Fruit fly (Drosophila melanogaster) whole organism, embryonic: ENCODE results near the gene Cpr97Ea.

Source experiments
- Ada2b ChIP-seq: fragments of 200-800 bp; sonication (Bioruptor generic); IDR thresholded peaks from 2 replicates; pipeline ENCODE4 v1.3.6; 2022; ENCODE audit warnings: missing biosample characterization, missing genetic modification characterization
- Atf3 ChIP-seq: fragments of 200-800 bp; sonication (Bioruptor generic); optimal IDR thresholded peaks from 3 replicates; lab custom pipeline; 2016; ENCODE audit warnings: missing biosample characterization, missing genetic modification characterization
- CG10366 ChIP-seq: fragments of 200-800 bp; sonication (Bioruptor generic); IDR thresholded peaks from 2 replicates; pipeline ENCODE4 v1.3.6; 2022; ENCODE audit warnings: missing biosample characterization, missing genetic modification characterization
- CG11093 ChIP-seq: fragments of 200-800 bp; sonication (Bioruptor generic); IDR thresholded peaks from 3 replicates; pipeline ENCODE4 v1.3.6; 2022; ENCODE audit warnings: missing biosample characterization, missing genetic modification characterization
- CG11504 ChIP-seq: fragments of 200-800 bp; sonication (Bioruptor generic); optimal IDR thresholded peaks from 3 replicates; lab custom pipeline; 2019; ENCODE audit warnings: missing biosample characterization, mild to moderate bottlenecking, missing genetic modification characterization, moderate library complexity
- CG12071 ChIP-seq: fragments of 200-800 bp; sonication (Bioruptor generic); optimal IDR thresholded peaks from 3 replicates; lab custom pipeline; 2018; ENCODE audit warnings: missing biosample characterization, mild to moderate bottlenecking, missing genetic modification characterization
- CG12659 ChIP-seq: fragments of 200-800 bp; sonication (Bioruptor generic); optimal IDR thresholded peaks from 3 replicates; lab custom pipeline; 2017; ENCODE audit warnings: mild to moderate bottlenecking, missing biosample characterization, missing genetic modification reagents, missing genetic modification characterization
- CG12769 ChIP-seq: fragments of 200-800 bp; sonication (Bioruptor generic); optimal IDR thresholded peaks from 2 replicates; lab custom pipeline; 2019; ENCODE audit warnings: missing biosample characterization, mild to moderate bottlenecking, missing genetic modification characterization, moderate library complexity
- CG13775 ChIP-seq: fragments of 200-800 bp; sonication (Bioruptor generic); optimal IDR thresholded peaks from 3 replicates; lab custom pipeline; 2017; ENCODE audit warnings: missing biosample characterization, mild to moderate bottlenecking, missing genetic modification characterization
- CG15514 ChIP-seq: fragments of 200-800 bp; sonication (Bioruptor generic); optimal IDR thresholded peaks from 3 replicates; lab custom pipeline; 2017; ENCODE audit warnings: missing biosample characterization, missing genetic modification characterization, mild to moderate bottlenecking, moderate library complexity, missing genetic modification reagents
- CG15696 ChIP-seq: fragments of 200-800 bp; sonication (Bioruptor generic); optimal IDR thresholded peaks from 2 replicates; lab custom pipeline; 2019; ENCODE audit warnings: missing biosample characterization, mild to moderate bottlenecking, missing genetic modification characterization, moderate library complexity
- CG1647 ChIP-seq: fragments of 200-800 bp; sonication (Bioruptor generic); optimal IDR thresholded peaks from 3 replicates; lab custom pipeline; 2016; ENCODE audit warnings: missing biosample characterization, missing genetic modification characterization
- CG16815 ChIP-seq: fragments of 200-800 bp; sonication (Bioruptor generic); optimal IDR thresholded peaks from 3 replicates; lab custom pipeline; 2017; ENCODE audit warnings: missing biosample characterization, mild to moderate bottlenecking, missing genetic modification characterization
- CG2129 ChIP-seq: fragments of 200-800 bp; sonication (Bioruptor generic); IDR thresholded peaks from 2 replicates; pipeline ENCODE4 v1.3.6; 2022; ENCODE audit warnings: missing biosample characterization, missing genetic modification characterization; ENCODE audit not compliant: partially characterized antibody
- CG6175 ChIP-seq: fragments of 200-800 bp; sonication (Bioruptor generic); IDR thresholded peaks from 3 replicates; pipeline ENCODE4 v1.3.6; 2022; ENCODE audit warnings: missing biosample characterization, missing genetic modification characterization
- CG7987 ChIP-seq: fragments of 200-800 bp; sonication (Bioruptor generic); optimal IDR thresholded peaks from 2 replicates; lab custom pipeline; 2018; ENCODE audit warnings: missing biosample characterization, mild to moderate bottlenecking, missing genetic modification characterization, moderate library complexity
- CG8924 ChIP-seq: fragments of 200-800 bp; optimal IDR thresholded peaks from 3 replicates; lab custom pipeline; 2019; ENCODE audit warnings: missing biosample characterization, mild to moderate bottlenecking, missing genetic modification characterization, moderate library complexity
- CTCF ChIP-seq: fragments of 200-800 bp; sonication (Bioruptor generic); optimal IDR thresholded peaks from 2 replicates; lab custom pipeline; 2017; ENCODE audit warnings: missing biosample characterization, mild to moderate bottlenecking, missing genetic modification characterization, moderate library complexity
- Dbx ChIP-seq: fragments of 200-800 bp; sonication (Bioruptor generic); IDR thresholded peaks from 3 replicates; pipeline ENCODE4 v1.3.6; 2022; ENCODE audit warnings: missing biosample characterization, missing genetic modification characterization
- Gsc ChIP-seq: fragments of 200-800 bp; sonication (Bioruptor generic); IDR thresholded peaks from 2 replicates; pipeline ENCODE4 v1.3.6; 2022; ENCODE audit warnings: missing biosample characterization, missing genetic modification characterization
- Hand ChIP-seq: fragments of 200-800 bp; sonication (Bioruptor generic); optimal IDR thresholded peaks from 2 replicates; lab custom pipeline; 2017; ENCODE audit warnings: mild to moderate bottlenecking, missing biosample characterization, missing genetic modification reagents, missing genetic modification characterization
- Mrtf ChIP-seq: fragments of 200-800 bp; sonication (Bioruptor generic); IDR thresholded peaks from 3 replicates; pipeline ENCODE4 v1.3.6; 2022; ENCODE audit warnings: missing biosample characterization, missing genetic modification characterization
- Nf-YB ChIP-seq: fragments of 200-800 bp; sonication (Bioruptor generic); optimal IDR thresholded peaks from 3 replicates; lab custom pipeline; 2019; ENCODE audit warnings: missing biosample characterization, mild to moderate bottlenecking, missing genetic modification characterization, moderate library complexity
- NfI ChIP-seq: fragments of 200-800 bp; sonication (Bioruptor generic); optimal IDR thresholded peaks from 3 replicates; lab custom pipeline; 2018; ENCODE audit warnings: missing biosample characterization, mild to moderate bottlenecking, missing genetic modification characterization, moderate library complexity
- Pdp1 ChIP-seq, 2 experiments: fragments of 200-800 bp; sonication (Bioruptor generic); optimal IDR thresholded peaks; 3 replicates each; lab custom pipeline; 2016; ENCODE audit warnings: missing biosample characterization in 2 of 2, missing genetic modification characterization in 2 of 2, mild to moderate bottlenecking in 1 of 2, moderate library complexity in 1 of 2
- Ravus ChIP-seq: fragments of 200-800 bp; sonication (Bioruptor generic); IDR thresholded peaks from 2 replicates; pipeline ENCODE4 v1.3.6; 2022; ENCODE audit warnings: missing biosample characterization, missing genetic modification characterization
- Spps ChIP-seq: fragments of 200-800 bp; sonication (Bioruptor generic); optimal IDR thresholded peaks from 2 replicates; lab custom pipeline; 2018; ENCODE audit warnings: missing biosample characterization, mild to moderate bottlenecking, missing genetic modification characterization
- ac ChIP-seq: fragments of 200-800 bp; sonication (Bioruptor generic); optimal IDR thresholded peaks from 3 replicates; lab custom pipeline; 2017; ENCODE audit warnings: missing biosample characterization, mild to moderate bottlenecking, missing genetic modification characterization
- bcd ChIP-seq: fragments of 200-800 bp; sonication (Bioruptor generic); optimal IDR thresholded peaks from 2 replicates; lab custom pipeline; 2017; ENCODE audit warnings: missing biosample characterization, mild to moderate bottlenecking, missing genetic modification characterization
- btn ChIP-seq: fragments of 200-800 bp; sonication (Bioruptor generic); optimal IDR thresholded peaks from 2 replicates; lab custom pipeline; 2016; ENCODE audit warnings: missing biosample characterization, missing genetic modification characterization
- cad ChIP-seq: fragments of >200 bp; optimal IDR thresholded peaks from 2 replicates; lab custom pipeline; 2017; ENCODE audit warnings: missing biosample characterization, missing genetic modification characterization
- dmrt99B ChIP-seq: fragments of 200-800 bp; sonication (Bioruptor generic); optimal IDR thresholded peaks from 2 replicates; lab custom pipeline; 2018; ENCODE audit warnings: missing biosample characterization, mild to moderate bottlenecking, missing genetic modification characterization, moderate library complexity
- eyg ChIP-seq: fragments of 200-800 bp; sonication (Bioruptor generic); optimal IDR thresholded peaks from 3 replicates; lab custom pipeline; 2016; ENCODE audit warnings: missing biosample characterization, missing genetic modification characterization
- fd102C ChIP-seq: fragments of 200-800 bp; sonication (Bioruptor generic); optimal IDR thresholded peaks from 2 replicates; lab custom pipeline; 2018; ENCODE audit warnings: missing biosample characterization, mild to moderate bottlenecking, missing genetic modification characterization, moderate library complexity
- ftz-f1 ChIP-seq: fragments of 200-800 bp; sonication (Bioruptor generic); optimal IDR thresholded peaks from 2 replicates; lab custom pipeline; 2016; ENCODE audit warnings: missing biosample characterization, missing genetic modification characterization
- gcm2 ChIP-seq: fragments of 200-800 bp; sonication (Bioruptor generic); optimal IDR thresholded peaks from 2 replicates; lab custom pipeline; 2016; ENCODE audit warnings: missing biosample characterization, missing genetic modification characterization
- grn ChIP-seq: fragments of 200-800 bp; sonication (Bioruptor generic); optimal IDR thresholded peaks from 3 replicates; lab custom pipeline; 2017; ENCODE audit warnings: missing biosample characterization, missing genetic modification characterization
- hbn ChIP-seq: fragments of 200-800 bp; sonication (Bioruptor generic); IDR thresholded peaks from 2 replicates; pipeline ENCODE4 v1.3.6; 2022; ENCODE audit warnings: missing biosample characterization, missing genetic modification characterization; ENCODE audit not compliant: partially characterized antibody
- hkb ChIP-seq, 2 experiments: fragments of 200-800 bp in 1 of 2; fragments of >200 bp in 1 of 2; sonication (Bioruptor generic) in 1 of 2; IDR thresholded peaks in 1 of 2; optimal IDR thresholded peaks in 1 of 2; 2 replicates each; pipeline versions ENCODE4 v1.3.6 to Lab custom; 2017 to 2022; ENCODE audit warnings: missing biosample characterization in 1 of 2, missing genetic modification characterization in 1 of 2
- kah ChIP-seq: fragments of 200-800 bp; sonication (Bioruptor generic); optimal IDR thresholded peaks from 2 replicates; lab custom pipeline; 2018; ENCODE audit warnings: missing biosample characterization, mild to moderate bottlenecking, missing genetic modification characterization
- onecut ChIP-seq: fragments of 200-800 bp; sonication (Bioruptor generic); IDR thresholded peaks from 2 replicates; pipeline ENCODE4 v1.3.6; 2022; ENCODE audit warnings: missing biosample characterization, missing genetic modification characterization
- otp ChIP-seq: fragments of 200-800 bp; sonication (Bioruptor generic); IDR thresholded peaks from 3 replicates; pipeline ENCODE4, ENCODE4 v1.3.6; 2022; ENCODE audit warnings: missing biosample characterization, missing genetic modification characterization
- psq ChIP-seq: fragments of 200-800 bp; sonication (Bioruptor generic); optimal IDR thresholded peaks from 2 replicates; lab custom pipeline; 2017; ENCODE audit warnings: missing biosample characterization, missing genetic modification characterization
- salm ChIP-seq: fragments of 200-800 bp; sonication (Bioruptor generic); optimal IDR thresholded peaks from 2 replicates; lab custom pipeline; 2018; ENCODE audit warnings: missing biosample characterization, mild to moderate bottlenecking, missing genetic modification characterization
- stc ChIP-seq: fragments of 200-800 bp; sonication (Bioruptor generic); IDR thresholded peaks from 2 replicates; pipeline ENCODE4 v1.3.6; 2022; ENCODE audit warnings: missing biosample characterization, missing genetic modification characterization
- tin ChIP-seq: fragments of 200-800 bp; sonication (Bioruptor generic); optimal IDR thresholded peaks from 3 replicates; lab custom pipeline; 2016; ENCODE audit warnings: missing biosample characterization, missing genetic modification characterization
- toy ChIP-seq: fragments of 200-800 bp; sonication (Bioruptor generic); IDR thresholded peaks from 2 replicates; pipeline ENCODE4 v1.3.6; 2022; ENCODE audit warnings: missing biosample characterization, missing genetic modification characterization
- ttk ChIP-seq: fragments of 200-800 bp; sonication (Bioruptor generic); IDR thresholded peaks from 2 replicates; pipeline ENCODE4 v2.1.2; 2022; ENCODE audit warnings: missing biosample characterization, missing genetic modification characterization
- zen2 ChIP-seq: fragments of 200-800 bp; sonication (Bioruptor generic); IDR thresholded peaks from 3 replicates; pipeline ENCODE4 v1.3.6; 2022; ENCODE audit warnings: missing biosample characterization, missing genetic modification characterization; ENCODE audit not compliant: partially characterized antibody

Cpr97Ea gene

DNA sequence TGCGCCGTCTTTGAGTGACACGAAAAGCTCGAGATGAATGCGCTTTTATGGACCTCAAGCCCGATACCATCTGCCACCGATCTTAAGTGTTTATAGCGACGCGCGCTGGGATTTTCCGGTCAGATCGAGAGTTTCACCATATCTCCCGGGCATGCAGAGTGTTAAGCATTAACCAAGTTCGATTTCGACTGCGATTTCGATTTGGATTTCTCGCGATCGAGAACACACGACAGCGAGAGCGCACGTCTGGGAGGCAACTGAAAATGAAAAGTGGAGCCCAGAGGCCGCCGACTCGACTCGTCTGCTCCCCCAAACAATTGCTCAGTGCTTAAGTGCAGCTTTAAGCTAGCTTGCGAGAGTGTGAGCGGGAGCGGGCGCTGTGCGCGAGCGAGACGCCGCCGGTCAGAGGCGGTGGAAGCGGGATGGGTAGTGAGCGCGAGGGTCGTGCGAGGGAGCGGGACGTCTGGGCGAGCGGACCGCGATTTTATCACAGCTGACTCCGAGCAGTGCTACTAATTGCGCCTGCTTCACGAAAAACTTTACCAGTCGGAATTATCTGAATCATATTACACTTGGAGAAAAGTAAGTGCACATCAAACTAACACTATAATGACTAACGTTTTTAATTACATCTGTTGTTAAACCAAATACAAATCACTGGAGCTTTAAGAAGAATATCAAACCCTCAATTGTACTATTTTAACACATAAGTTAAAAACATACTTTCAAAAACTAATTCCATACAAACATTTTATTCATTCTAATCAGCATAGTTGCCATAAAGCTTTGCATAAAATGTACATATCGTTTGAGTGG is 17.6 kb downstream of the Cpr97Ea start, which contains the start of gene spz (continued):
- TF ChIP-seq Nf-YB (GFP tag; lab: Kevin White, UChicago) (no peak), Atf3 (GFP tag; lab: Kevin White, UChicago) (no peak), CG15514 (no peak), CTCF (GFP tag; lab: Kevin White, UChicago) (no peak), Pdp1 (GFP tag; optimal IDR thresholded peaks at IDR 0.05; lab: Kevin White, UChicago) (no peak), hbn (GFP tag; lab: Robert Waterston, UW) (0 out of 2 replicates have a peak, but pooled peaks have one; percentile 24), gcm2 (GFP tag; lab: Kevin White, UChicago) (no peak), Gsc (GFP tag; lab: Robert Waterston, UW) (no peak), bcd (GFP tag; lab: Kevin White, UChicago) (peak; percentile 8), CG11504 (tag; lab: Kevin White, UChicago) (peak; percentile 58), ac (no peak), NfI (GFP tag; lab: Kevin White, UChicago) (peak; percentile 4), ftz-f1 (GFP tag; lab: Kevin White, UChicago) (peak; percentile 60), CG1647 (no peak), stc (GFP tag; lab: Robert Waterston, UW) (peak; percentile 14; the same call in 1 of the 2 replicates), tin (GFP tag; lab: Kevin White, UChicago) (no peak), Ada2b (GFP tag; lab: Robert Waterston, UW) (no peak), psq (GFP tag; lab: Kevin White, UChicago) (no peak), hkb (optimal IDR thresholded peaks at IDR 0.05; lab: Kevin White, UChicago) (no peak), hkb (GFP tag; IDR thresholded peaks at IDR 0.05; lab: Robert Waterston, UW) (0 out of 2 replicates have a peak, but pooled peaks have one; percentile 18), Spps (tag; lab: Kevin White, UChicago) (no peak), salm (tag; lab: Kevin White, UChicago) (no peak), CG13775 (GFP tag; lab: Kevin White, UChicago) (no peak), fd102C (GFP tag; lab: Kevin White, UChicago) (no peak), CG10366 (GFP tag; lab: Robert Waterston, UW) (no peak), CG16815 (GFP tag; lab: Kevin White, UChicago) (no peak), CG2129 (GFP tag; lab: Robert Waterston, UW) (no peak), Hand (GFP tag; lab: Kevin White, UChicago) (no peak), CG7987 (GFP tag; lab: Kevin White, UChicago) (no peak), zen2 (GFP tag; lab: Robert Waterston, UW) (no peak), CG8924 (tag; lab: Kevin White, UChicago) (no peak), CG12071 (GFP tag; lab: Kevin White, UChicago) (no peak), Dbx (no peak), dmrt99B (tag; lab: Kevin White, UChicago) (peak; percentile 64), cad (GFP tag; lab: Kevin White, UChicago) (no peak), kah (no peak), CG12769 (tag; lab: Kevin White, UChicago) (peak; percentile 79), grn (GFP tag; lab: Kevin White, UChicago) (peak; percentile 53), CG11093 (GFP tag; lab: Robert Waterston, UW) (no peak), CG15696 (tag; lab: Kevin White, UChicago) (no peak), ttk (GFP tag; lab: Robert Waterston, UW) (peak; percentile 25; the same call in 1 of the 2 replicates), otp (GFP tag; lab: Robert Waterston, UW) (no peak), CG12659 (GFP tag; lab: Kevin White, UChicago) (no peak), eyg (GFP tag; lab: Kevin White, UChicago) (no peak), CG6175 (GFP tag; lab: Robert Waterston, UW) (0 out of 3 replicates have a peak, but pooled peaks have one; percentile 49), Ravus (GFP tag; lab: Robert Waterston, UW) (no peak), Mrtf (GFP tag; lab: Robert Waterston, UW) (no peak), onecut (no peak), btn (GFP tag; lab: Kevin White, UChicago) (no peak), toy (GFP tag; lab: Robert Waterston, UW) (no peak)
